Worm (Caenorhabditis elegans) whole organism, L2 larva: ENCODE results near the gene ssp-35.

Experiments
- C34F6.9 ChIP-seq: fragments of 150-350 bp; optimal IDR thresholded peaks from 2 replicates; lab custom pipeline; 2014; ENCODE audit warnings: missing biosample characterization, missing genetic modification characterization
- F13H6.1 ChIP-seq: sonication (generic microtip); optimal IDR thresholded peaks from 2 replicates; lab custom pipeline; 2016; ENCODE audit warnings: missing genetic modification characterization, missing compliant biosample characterization
- R02D3.7 ChIP-seq: fragments of 150-350 bp; optimal IDR thresholded peaks from 2 replicates; lab custom pipeline; 2014; ENCODE audit warnings: missing biosample characterization, missing genetic modification characterization
- alr-1 ChIP-seq: fragments of 150-350 bp; optimal IDR thresholded peaks from 2 replicates; lab custom pipeline; 2014; ENCODE audit warnings: missing biosample characterization, missing genetic modification characterization
- aly-2 ChIP-seq: fragments of 150-350 bp; optimal IDR thresholded peaks from 2 replicates; lab custom pipeline; 2014; ENCODE audit warnings: missing biosample characterization, missing genetic modification characterization
- blmp-1 ChIP-seq: sonication (generic microtip); optimal IDR thresholded peaks from 2 replicates; lab custom pipeline; 2017; ENCODE audit warnings: missing genetic modification characterization, mild to moderate bottlenecking, missing compliant biosample characterization, antibody characterized with exemption, moderate library complexity; ENCODE audit not compliant: insufficient read depth
- ceh-82 ChIP-seq: fragments of 150-350 bp; optimal IDR thresholded peaks from 2 replicates; lab custom pipeline; 2014; ENCODE audit warnings: missing biosample characterization, missing genetic modification characterization
- egl-27 ChIP-seq: sonication (generic microtip); optimal IDR thresholded peaks from 3 replicates; lab custom pipeline; 2017; ENCODE audit warnings: missing biosample characterization, missing genetic modification reagents, missing genetic modification characterization
- elt-3 ChIP-seq: sonication (generic microtip); optimal IDR thresholded peaks from 2 replicates; lab custom pipeline; 2017; ENCODE audit warnings: missing biosample characterization, missing genetic modification characterization
- fos-1 ChIP-seq: fragments of 150-350 bp; optimal IDR thresholded peaks from 2 replicates; lab custom pipeline; 2014; ENCODE audit warnings: missing biosample characterization, missing genetic modification characterization
- lin-11 ChIP-seq: fragments of 150-350 bp; sonication (generic microtip); optimal IDR thresholded peaks from 2 replicates; lab custom pipeline; 2014; ENCODE audit warnings: missing biosample characterization, missing genetic modification characterization, inconsistent platforms, mixed read lengths
- lin-39 ChIP-seq: fragments of 150-350 bp; optimal IDR thresholded peaks from 2 replicates; lab custom pipeline; 2014; ENCODE audit warnings: missing biosample characterization, missing genetic modification reagents, missing genetic modification characterization
- lsy-2 ChIP-seq, 2 experiments: fragments of 150-350 bp in 1 of 2; sonication (generic microtip) in 1 of 2; optimal IDR thresholded peaks; 2 replicates each; lab custom pipeline; 2014 to 2017; ENCODE audit warnings: missing biosample characterization in 2 of 2, missing genetic modification characterization in 2 of 2
- mbf-1 ChIP-seq: sonication (generic microtip); optimal IDR thresholded peaks from 2 replicates; lab custom pipeline; 2017; ENCODE audit warnings: missing biosample characterization, missing genetic modification characterization
- nhr-11 ChIP-seq: fragments of 150-350 bp; optimal IDR thresholded peaks from 2 replicates; lab custom pipeline; 2014; ENCODE audit warnings: missing biosample characterization, missing genetic modification characterization
- nhr-12 ChIP-seq: fragments of 150-350 bp; optimal IDR thresholded peaks from 2 replicates; lab custom pipeline; 2014; ENCODE audit warnings: missing biosample characterization, missing genetic modification characterization
- nhr-129 ChIP-seq: fragments of 150-350 bp; optimal IDR thresholded peaks from 2 replicates; lab custom pipeline; 2014; ENCODE audit warnings: missing biosample characterization, missing genetic modification characterization
- nhr-237 ChIP-seq: fragments of 150-350 bp; optimal IDR thresholded peaks from 2 replicates; lab custom pipeline; 2014; ENCODE audit warnings: missing biosample characterization, missing genetic modification characterization
- nhr-25 ChIP-seq: fragments of 150-350 bp; sonication (generic microtip); optimal IDR thresholded peaks from 3 replicates; lab custom pipeline; 2014; ENCODE audit warnings: missing biosample characterization, missing genetic modification characterization
- nhr-77 ChIP-seq: fragments of 150-350 bp; optimal IDR thresholded peaks from 2 replicates; lab custom pipeline; 2014; ENCODE audit warnings: missing biosample characterization, missing genetic modification characterization
- peb-1 ChIP-seq: fragments of 150-350 bp; optimal IDR thresholded peaks from 2 replicates; lab custom pipeline; 2014; ENCODE audit warnings: missing biosample characterization, missing genetic modification characterization
- sem-4 ChIP-seq: fragments of 150-350 bp; optimal IDR thresholded peaks from 2 replicates; lab custom pipeline; 2014; ENCODE audit warnings: missing biosample characterization, missing genetic modification reagents, missing genetic modification characterization
- skn-1 ChIP-seq: sonication (generic microtip); optimal IDR thresholded peaks from 2 replicates; lab custom pipeline; 2017; ENCODE audit warnings: missing biosample characterization, missing genetic modification characterization
- sma-9 ChIP-seq, 2 experiments: fragments of 150-350 bp in 1 of 2; sonication (generic microtip) in 1 of 2; optimal IDR thresholded peaks; 2 replicates each; lab custom pipeline; 2014 to 2016; ENCODE audit warnings: missing genetic modification characterization in 2 of 2, mild to moderate bottlenecking in 1 of 2, missing biosample characterization in 1 of 2, missing compliant biosample characterization in 1 of 2, missing genetic modification reagents in 1 of 2, moderate library complexity in 1 of 2
- snpc-4 ChIP-seq: fragments of 150-350 bp; optimal IDR thresholded peaks from 2 replicates; lab custom pipeline; 2014; ENCODE audit warnings: missing biosample characterization, missing genetic modification characterization
- unc-55 ChIP-seq: fragments of 150-350 bp; sonication (generic microtip); optimal IDR thresholded peaks from 3 replicates; lab custom pipeline; 2014; ENCODE audit warnings: missing biosample characterization, missing genetic modification reagents, missing genetic modification characterization
- unc-62 ChIP-seq: fragments of 150-350 bp; optimal IDR thresholded peaks from 2 replicates; lab custom pipeline; 2014; ENCODE audit warnings: missing biosample characterization, missing genetic modification reagents, missing genetic modification characterization
- ztf-4 ChIP-seq: fragments of 150-350 bp; optimal IDR thresholded peaks from 2 replicates; lab custom pipeline; 2014; ENCODE audit warnings: missing biosample characterization, missing genetic modification characterization

Gene ssp-35

DNA sequence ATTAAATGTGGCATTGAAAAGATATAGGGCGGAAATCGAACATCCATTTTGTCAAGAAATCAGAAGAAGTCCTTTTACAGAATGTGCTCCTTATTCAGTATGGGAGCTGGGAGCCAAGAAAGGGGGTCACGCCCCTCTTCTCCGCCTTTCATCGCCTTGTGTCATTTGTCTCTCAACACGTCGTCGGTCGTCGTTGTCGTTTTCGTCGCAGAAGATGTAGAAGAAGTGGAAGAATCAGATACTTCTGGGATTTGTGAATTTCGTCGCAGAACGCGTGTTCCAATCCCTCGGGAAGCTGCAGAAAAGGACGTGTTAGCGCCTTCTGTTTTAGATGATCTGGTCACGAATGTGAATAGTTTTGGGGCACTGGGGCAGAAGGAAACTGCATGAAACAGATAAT, 13.3 kb upstream of the ssp-35 start, which contains the start of gene bnc-1:
Gene bnc-1, minus strand, starts transcription at position 101 of the 400 bp plus-strand sequence.
- no peak for TF ChIP-seq unc-62
- no peak for TF ChIP-seq mbf-1

DNA sequence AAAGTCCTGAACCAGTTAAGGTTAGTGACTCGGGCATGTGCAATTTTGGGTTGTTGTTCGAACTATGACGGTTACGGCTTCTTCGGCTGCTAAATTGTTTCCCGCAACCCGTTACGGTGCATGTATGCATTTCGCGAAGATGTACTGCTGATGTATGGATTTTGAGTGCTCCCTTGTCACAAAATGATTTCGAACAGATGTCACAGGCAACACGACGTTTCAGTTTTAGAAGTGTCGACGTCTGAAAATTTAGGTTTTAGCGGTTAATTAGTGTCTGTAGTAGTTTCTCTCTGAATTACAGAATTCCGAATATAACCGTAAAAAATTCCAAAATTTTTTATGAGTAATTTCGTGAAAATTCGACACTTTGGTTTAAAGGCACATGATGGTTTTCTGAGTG, 12.1 kb upstream of the ssp-35 start:
- TF ChIP-seq lsy-2 (tag; optimal IDR thresholded peaks at IDR 0.05; lab: Kevin White, UChicago) (no peak), nhr-129 (tag; lab: Kevin White, UChicago) (no peak), aly-2 (tag; lab: Kevin White, UChicago) (no peak), sem-4 (tag; lab: Kevin White, UChicago) (no peak)

DNA sequence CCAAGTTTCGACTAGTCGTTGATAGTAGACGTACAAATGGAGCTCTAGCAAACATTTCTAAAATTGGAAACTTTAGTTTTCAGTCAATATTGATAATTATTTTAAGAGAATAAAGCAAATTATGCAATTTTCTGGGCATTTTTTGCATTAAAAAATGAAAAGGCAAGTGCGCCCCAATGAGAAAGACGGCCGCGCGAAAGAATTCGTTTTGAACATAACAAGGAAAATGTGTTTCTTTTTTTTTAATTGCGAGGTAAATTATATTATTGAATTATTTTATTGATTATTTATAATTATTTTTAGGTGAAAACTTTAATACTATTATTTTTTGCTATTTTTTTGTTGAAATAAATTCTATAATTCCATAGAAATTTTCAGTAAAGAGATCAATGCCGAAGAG, 7.9 kb upstream of the ssp-35 start, which contains the start of the genes tsfm-1 and capg-2:
Gene tsfm-1, minus strand, starts transcription at position 57 of the 400 bp plus-strand sequence.
Gene capg-2, plus strand, starts transcription at position 379 of the 400 bp plus-strand sequence.
- TF ChIP-seq F13H6.1 (tag; lab: Kevin White, UChicago) (no peak), C34F6.9 (tag; lab: Kevin White, UChicago) (peak; percentile 25), egl-27 (tag; lab: Kevin White, UChicago) (no peak), peb-1 (tag; lab: Kevin White, UChicago) (no peak), elt-3 (tag; lab: Kevin White, UChicago) (no peak), lsy-2 (tag; optimal IDR thresholded peaks at IDR 0.05; lab: Kevin White, UChicago) (peak in 1 of 2 experiments; percentile 22), unc-62 (no peak)

DNA sequence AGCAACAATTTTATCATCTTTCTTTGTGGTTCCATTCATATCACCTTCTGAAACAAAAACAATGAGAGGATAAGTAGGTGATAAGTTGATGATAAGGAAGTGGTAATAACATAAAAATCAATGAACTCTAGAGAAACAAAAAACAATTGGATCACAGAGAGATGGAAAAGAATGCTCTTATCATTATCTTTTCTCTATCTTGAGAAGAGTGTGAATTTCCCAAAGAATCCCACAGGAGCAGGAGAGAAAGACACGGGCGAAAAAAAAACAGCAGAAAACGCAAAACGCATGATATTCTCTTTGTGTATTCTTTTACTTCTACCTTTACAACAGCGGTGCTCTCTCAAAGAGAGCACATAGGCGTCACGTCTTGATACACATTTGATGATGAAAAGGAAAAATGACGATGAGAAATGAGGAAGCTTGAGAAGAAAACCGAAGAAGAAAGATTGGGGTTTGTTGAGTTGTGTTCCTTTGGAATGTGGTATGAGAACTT, 5.7 kb upstream of the ssp-35 start, which contains the start of gene twk-24:
Gene twk-24, minus strand, starts transcription at position 51 of the 496 bp plus-strand sequence.
- TF ChIP-seq nhr-25, result no peak
- peak; percentile 45 for TF ChIP-seq nhr-129 (tag; lab: Kevin White, UChicago)
- TF ChIP-seq peb-1 (tag; lab: Kevin White, UChicago), result no peak
- TF ChIP-seq sma-9 (GFP tag; optimal IDR thresholded peaks at IDR 0.05; lab: Kevin White, UChicago), result peak; percentile 38
- no peak for TF ChIP-seq sma-9 (tag; optimal IDR thresholded peaks at IDR 0.05; lab: Kevin White, UChicago)
- no peak for TF ChIP-seq ceh-82

DNA sequence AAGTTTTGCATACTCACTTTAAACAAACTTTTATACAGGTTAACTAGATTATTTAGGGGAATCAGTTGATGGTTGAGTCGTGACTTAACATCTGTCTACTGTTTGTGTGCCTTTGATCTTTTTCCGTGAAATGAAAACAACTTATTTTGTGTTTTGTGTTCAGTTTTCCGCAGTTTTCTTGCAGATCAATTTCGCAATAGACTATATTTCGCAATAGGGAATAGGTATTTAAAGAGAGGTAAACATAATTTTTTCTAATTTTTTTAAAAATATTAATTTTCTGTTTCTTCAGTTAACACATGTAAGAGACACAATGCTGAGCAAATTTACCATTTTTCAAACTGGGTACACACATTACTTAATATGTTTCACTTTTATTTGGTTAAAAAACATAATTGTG, 2.2 kb downstream of the ssp-35 start, which contains the start of gene tbb-6:
Gene tbb-6, plus strand, starts transcription at position 155 of the 400 bp plus-strand sequence.
- TF ChIP-seq egl-27 (tag; lab: Kevin White, UChicago) (no peak), C34F6.9 (tag; lab: Kevin White, UChicago) (peak; percentile 34), lin-11 (tag; lab: Kevin White, UChicago) (no peak), ztf-4 (tag; lab: Kevin White, UChicago) (no peak), blmp-1 (tag; lab: Kevin White, UChicago) (no peak), alr-1 (no peak), fos-1 (tag; lab: Kevin White, UChicago) (no peak)

DNA sequence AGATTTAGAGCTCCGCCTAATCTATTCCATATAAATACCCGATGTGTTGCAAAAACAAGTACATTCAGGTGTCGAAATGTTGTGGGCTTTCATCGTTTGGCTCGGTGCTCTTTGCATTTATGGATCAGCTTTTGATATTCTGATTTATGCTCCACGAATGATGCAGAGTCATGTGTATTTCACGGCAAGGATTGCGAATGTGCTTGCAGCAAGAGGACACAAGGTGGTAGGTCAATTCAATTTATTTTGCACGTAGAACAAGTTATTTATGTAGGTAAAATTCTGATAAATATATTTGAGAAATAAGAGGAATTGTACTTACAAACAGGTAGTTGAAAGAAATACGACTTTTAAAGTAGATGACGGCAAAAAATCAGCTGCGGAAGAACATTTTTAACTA, 4.7 kb downstream of the ssp-35 start, which contains the start of gene ugt-56:
Gene ugt-56, plus strand, starts transcription at position 61 of the 400 bp plus-strand sequence.
- TF ChIP-seq unc-55 (GFP tag; lab: Kevin White, UChicago) (no peak), nhr-12 (tag; lab: Kevin White, UChicago) (no peak), snpc-4 (tag; lab: Kevin White, UChicago) (no peak), nhr-129 (tag; lab: Kevin White, UChicago) (no peak), fos-1 (tag; lab: Kevin White, UChicago) (no peak), lin-39 (tag; lab: Kevin White, UChicago) (no peak), alr-1 (no peak), nhr-77 (tag; lab: Kevin White, UChicago) (no peak), skn-1 (tag; lab: Kevin White, UChicago) (no peak), ceh-82 (no peak), nhr-11 (no peak), lin-11 (tag; lab: Kevin White, UChicago) (no peak), ztf-4 (tag; lab: Kevin White, UChicago) (no peak)
- TF ChIP-seq, all 48 proteins: peak for 0

DNA sequence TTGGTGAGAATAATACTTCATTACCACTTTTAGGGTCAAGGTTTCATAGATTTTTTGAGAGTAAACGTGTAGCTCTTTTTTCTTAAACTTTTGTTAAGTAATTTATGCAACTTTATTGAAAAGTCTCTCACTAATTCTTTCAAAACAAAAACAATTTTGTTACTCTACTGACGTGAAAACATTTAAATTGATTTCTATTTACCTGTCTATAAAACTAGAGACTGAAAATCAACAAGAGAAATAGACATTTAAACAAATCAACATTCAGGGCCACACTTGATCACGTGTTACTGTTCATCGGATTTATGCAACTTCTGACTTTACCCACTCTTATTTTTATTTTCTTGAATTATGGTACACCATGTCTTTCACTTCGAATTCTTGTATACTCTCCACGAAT, 7.2 kb downstream of the ssp-35 start, which contains the start of gene ugt-55:
Gene ugt-55, plus strand, starts transcription at position 301 of the 400 bp plus-strand sequence.
- TF ChIP-seq peb-1 (tag; lab: Kevin White, UChicago) (no peak), nhr-237 (no peak), unc-62 (no peak), R02D3.7 (no peak), sma-9 (GFP tag; optimal IDR thresholded peaks at IDR 0.05; lab: Kevin White, UChicago) (no peak), sma-9 (tag; optimal IDR thresholded peaks at IDR 0.05; lab: Kevin White, UChicago) (no peak), aly-2 (tag; lab: Kevin White, UChicago) (no peak)
- TF ChIP-seq, all 48 proteins: peak for 0
